Worm (Caenorhabditis elegans): Measurements from ENCODE around the gene ZK354.6.

DNA sequence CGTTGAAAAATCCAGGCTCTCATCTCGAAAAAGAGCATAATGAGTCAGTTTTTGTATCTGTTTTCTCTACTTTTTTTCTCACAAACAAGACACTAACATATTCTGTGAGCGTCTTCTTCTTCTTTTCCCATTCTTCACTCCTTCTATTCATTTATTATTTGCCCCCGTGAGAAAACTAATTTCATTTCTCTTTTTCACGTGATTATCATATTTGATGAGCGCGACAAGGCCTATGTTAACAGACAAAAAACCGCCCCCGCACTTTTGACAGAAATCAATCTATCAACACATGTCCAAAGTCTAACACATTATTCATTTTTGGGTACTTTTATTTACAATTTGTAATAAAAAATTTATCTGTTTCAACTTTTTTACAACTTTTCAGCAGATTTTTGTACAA is 40.3 kb upstream of the ZK354.6 start:
- no peak for TF ChIP-seq nhr-232 (tag; optimal IDR thresholded peaks at IDR 0.05)
- no peak for TF ChIP-seq fkh-10 (GFP tag; optimal IDR thresholded peaks at IDR 0.05)
- no peak for TF ChIP-seq che-1 (tag; optimal IDR thresholded peaks at IDR 0.05)
- TF ChIP-seq ceh-9 (tag; optimal IDR thresholded peaks at IDR 0.05), result no peak
- no peak for TF ChIP-seq odd-2 (tag; optimal IDR thresholded peaks at IDR 0.05)
